Worm (Caenorhabditis elegans) whole organism, L4/young adult: ENCODE data around the gene Y54F10BM.3.

Source experiments
- W03F9.2 ChIP-seq: fragments of 150-350 bp; optimal IDR thresholded peaks from 2 replicates; lab custom pipeline; 2014; ENCODE audit warnings: missing biosample characterization, missing genetic modification characterization
- him-1 ChIP-seq: sonication (generic microtip); optimal IDR thresholded peaks from 2 replicates; lab custom pipeline; 2016; ENCODE audit warnings: missing genotype, missing genetic modification reagents, missing genetic modification characterization, missing compliant biosample characterization

DNA sequence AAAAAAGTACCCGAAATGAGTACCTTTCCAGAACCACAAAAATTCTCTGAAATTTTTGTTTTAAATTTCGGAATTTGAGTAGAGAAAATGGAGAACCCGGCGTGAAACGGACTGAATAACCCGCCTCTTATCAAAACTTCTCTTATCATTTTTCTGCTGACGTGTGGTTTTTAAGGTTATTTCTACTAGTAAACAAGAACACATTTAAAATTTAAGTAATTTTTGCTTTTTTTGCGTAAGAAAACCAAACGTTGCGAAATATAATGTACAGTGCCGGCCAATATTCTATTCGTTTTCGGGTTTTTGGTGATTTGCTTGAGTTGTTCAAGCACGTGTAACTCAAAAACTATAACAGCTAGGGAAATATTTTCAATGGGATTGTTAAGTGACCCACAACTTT, 29.2 kb downstream of the Y54F10BM.3 start:
- TF ChIP-seq W03F9.2 (no peak), him-1 (tag; lab: Kevin White, UChicago) (no peak)
